Fruit fly (Drosophila melanogaster) whole organism, embryonic: ENCODE results near the gene MFS9.

Experiments
- B-H1 ChIP-seq: fragments of 200-800 bp; sonication (Bioruptor generic); IDR thresholded peaks from 3 replicates; pipeline ENCODE4 v1.3.6; 2022; ENCODE audit warnings: missing biosample characterization, missing genetic modification characterization
- CG11085 ChIP-seq: fragments of 200-800 bp; sonication (Bioruptor generic); IDR thresholded peaks from 2 replicates; pipeline ENCODE4 v1.3.6; 2022; ENCODE audit warnings: missing biosample characterization, missing genetic modification characterization
- CG13123 ChIP-seq: fragments of 200-800 bp; sonication (Bioruptor generic); optimal IDR thresholded peaks from 2 replicates; lab custom pipeline; 2016; ENCODE audit warnings: missing biosample characterization, missing genetic modification characterization
- CG13424 ChIP-seq: fragments of 200-800 bp; sonication (Bioruptor generic); optimal IDR thresholded peaks from 2 replicates; lab custom pipeline; 2019; ENCODE audit warnings: missing biosample characterization, mild to moderate bottlenecking, missing genetic modification characterization, moderate library complexity
- CG14667 ChIP-seq: fragments of 200-800 bp; sonication (Bioruptor generic); IDR thresholded peaks from 2 replicates; pipeline ENCODE4 v1.3.6; 2022; ENCODE audit warnings: missing biosample characterization, missing genetic modification characterization
- CG15479 ChIP-seq: fragments of 200-800 bp; sonication (Bioruptor generic); optimal IDR thresholded peaks from 3 replicates; lab custom pipeline; 2019; ENCODE audit warnings: missing biosample characterization, mild to moderate bottlenecking, missing genetic modification characterization, moderate library complexity
- CG17186 ChIP-seq: fragments of 200-800 bp; sonication (Bioruptor generic); optimal IDR thresholded peaks from 3 replicates; lab custom pipeline; 2017; ENCODE audit warnings: missing biosample characterization, missing genetic modification reagents, missing genetic modification characterization
- CG18476 ChIP-seq: fragments of 200-800 bp; sonication (Bioruptor generic); optimal IDR thresholded peaks from 2 replicates; lab custom pipeline; 2016; ENCODE audit warnings: missing biosample characterization, mild to moderate bottlenecking, missing genetic modification characterization
- CG31365 ChIP-seq: fragments of 200-800 bp; sonication (Bioruptor generic); optimal IDR thresholded peaks from 2 replicates; lab custom pipeline; 2018; ENCODE audit warnings: missing biosample characterization, mild to moderate bottlenecking, missing genetic modification characterization
- CG32532 ChIP-seq: fragments of 200-800 bp; sonication (Bioruptor generic); IDR thresholded peaks from 2 replicates; pipeline ENCODE4 v1.3.6; 2022; ENCODE audit warnings: missing biosample characterization, missing genetic modification characterization
- CG34376 ChIP-seq: fragments of 200-800 bp; sonication (Bioruptor generic); optimal IDR thresholded peaks from 2 replicates; lab custom pipeline; 2018; ENCODE audit warnings: missing biosample characterization, mild to moderate bottlenecking, missing genetic modification characterization
- CG34422 ChIP-seq: fragments of 200-800 bp; sonication (Bioruptor generic); IDR thresholded peaks from 3 replicates; pipeline ENCODE4 v1.3.6; 2022; ENCODE audit warnings: missing biosample characterization, missing genetic modification characterization
- CG6765 ChIP-seq: fragments of 200-800 bp; sonication (Bioruptor generic); optimal IDR thresholded peaks from 3 replicates; lab custom pipeline; 2017; ENCODE audit warnings: missing biosample characterization, mild to moderate bottlenecking, missing genetic modification characterization
- CG7372 ChIP-seq: fragments of 200-800 bp; sonication (Bioruptor generic); IDR thresholded peaks from 2 replicates; pipeline ENCODE4 v1.3.6; 2022; ENCODE audit warnings: missing biosample characterization, missing genetic modification characterization
- Ets65A ChIP-seq: fragments of 200-800 bp; sonication (Bioruptor generic); peaks from one replicate; lab custom pipeline; 2016; ENCODE audit warnings: missing biosample characterization, missing genetic modification characterization
- H15 ChIP-seq: fragments of 200-800 bp; sonication (Bioruptor generic); IDR thresholded peaks from 3 replicates; pipeline ENCODE4 v1.3.6; 2022; ENCODE audit warnings: missing biosample characterization, missing genetic modification characterization
- HLH3B ChIP-seq: fragments of 200-800 bp; sonication (Bioruptor generic); IDR thresholded peaks from 2 replicates; pipeline ENCODE4 v1.3.6; 2022; ENCODE audit warnings: missing biosample characterization, missing genetic modification characterization
- HLHmδ ChIP-seq: fragments of 200-800 bp; sonication (Bioruptor generic); optimal IDR thresholded peaks from 2 replicates; lab custom pipeline; 2018; ENCODE audit warnings: missing biosample characterization, mild to moderate bottlenecking, missing genetic modification characterization, moderate library complexity
- Hand ChIP-seq: fragments of 200-800 bp; sonication (Bioruptor generic); optimal IDR thresholded peaks from 2 replicates; lab custom pipeline; 2017; ENCODE audit warnings: mild to moderate bottlenecking, missing biosample characterization, missing genetic modification reagents, missing genetic modification characterization
- Kr ChIP-seq: fragments of 200-800 bp; sonication (Bioruptor generic); optimal IDR thresholded peaks from 2 replicates; lab custom pipeline; 2017; ENCODE audit warnings: missing biosample characterization, mild to moderate bottlenecking, missing genetic modification characterization
- Lim3 ChIP-seq: fragments of 200-800 bp; sonication (Bioruptor generic); IDR thresholded peaks from 2 replicates; pipeline ENCODE4 v1.3.6; 2022; ENCODE audit warnings: missing biosample characterization, missing genetic modification characterization
- Oaz ChIP-seq: fragments of 200-800 bp; sonication (Bioruptor generic); IDR thresholded peaks from 2 replicates; pipeline ENCODE4 v1.3.6; 2022; ENCODE audit warnings: missing biosample characterization, missing genetic modification characterization
- Ptx1 ChIP-seq: fragments of 200-800 bp; sonication (Bioruptor generic); IDR thresholded peaks from 2 replicates; pipeline ENCODE4 v1.3.6; 2022; ENCODE audit warnings: missing biosample characterization, missing genetic modification characterization
- Xrp1 ChIP-seq: fragments of 200-800 bp; sonication (Bioruptor generic); IDR thresholded peaks from 2 replicates; pipeline ENCODE4 v1.3.6; 2022; ENCODE audit warnings: missing biosample characterization, missing genetic modification characterization
- ara ChIP-seq: fragments of 200-800 bp; sonication (Bioruptor generic); IDR thresholded peaks from 2 replicates; pipeline ENCODE4 v1.3.6; 2022; ENCODE audit warnings: missing biosample characterization, missing genetic modification characterization
- esg ChIP-seq: fragments of 200-800 bp; sonication (Bioruptor generic); conservative IDR thresholded peaks from 2 replicates; pipeline ENCODE4 v1.3.6; 2022; ENCODE audit warnings: missing biosample characterization, missing genetic modification characterization
- fru ChIP-seq: fragments of >200 bp; optimal IDR thresholded peaks from 2 replicates; lab custom pipeline; 2017
- fu2 ChIP-seq: fragments of 200-800 bp; sonication (Bioruptor generic); optimal IDR thresholded peaks from 2 replicates; lab custom pipeline; 2016; ENCODE audit warnings: missing biosample characterization, missing genetic modification characterization
- gem ChIP-seq: fragments of 200-800 bp; sonication (Bioruptor generic); optimal IDR thresholded peaks from 2 replicates; lab custom pipeline; 2019; ENCODE audit warnings: missing biosample characterization, mild to moderate bottlenecking, missing genetic modification characterization, moderate library complexity
- h ChIP-seq: fragments of >200 bp; optimal IDR thresholded peaks from 2 replicates; lab custom pipeline; 2017
- hkb ChIP-seq, 2 experiments: fragments of 200-800 bp in 1 of 2; fragments of >200 bp in 1 of 2; sonication (Bioruptor generic) in 1 of 2; IDR thresholded peaks in 1 of 2; optimal IDR thresholded peaks in 1 of 2; 2 replicates each; pipeline versions ENCODE4 v1.3.6 to Lab custom; 2017 to 2022; ENCODE audit warnings: missing biosample characterization in 1 of 2, missing genetic modification characterization in 1 of 2
- lab ChIP-seq: fragments of 200-800 bp; sonication (Bioruptor generic); optimal IDR thresholded peaks from 3 replicates; lab custom pipeline; 2017; ENCODE audit warnings: missing biosample characterization, missing genetic modification characterization, mild to moderate bottlenecking, moderate library complexity, missing genetic modification reagents
- mirr ChIP-seq: fragments of 200-800 bp; sonication (Bioruptor generic); optimal IDR thresholded peaks from 3 replicates; lab custom pipeline; 2018; ENCODE audit warnings: missing biosample characterization, mild to moderate bottlenecking, missing genetic modification characterization
- mld ChIP-seq: fragments of 200-800 bp; sonication (Bioruptor generic); IDR thresholded peaks from 3 replicates; pipeline ENCODE4 v1.3.6; 2022; ENCODE audit warnings: missing biosample characterization, missing genetic modification characterization; ENCODE audit not compliant: partially characterized antibody
- otp ChIP-seq: fragments of 200-800 bp; sonication (Bioruptor generic); IDR thresholded peaks from 3 replicates; pipeline ENCODE4, ENCODE4 v1.3.6; 2022; ENCODE audit warnings: missing biosample characterization, missing genetic modification characterization
- pnt ChIP-seq: fragments of 200-800 bp; sonication (Bioruptor generic); optimal IDR thresholded peaks from 3 replicates; lab custom pipeline; 2016; ENCODE audit warnings: missing biosample characterization, missing genetic modification characterization
- pum ChIP-seq: fragments of 200-800 bp; sonication (Bioruptor generic); optimal IDR thresholded peaks from 2 replicates; lab custom pipeline; 2016; ENCODE audit warnings: missing biosample characterization, missing genetic modification characterization
- sc ChIP-seq, 3 experiments: fragments of >200 bp in 2 of 3; fragments of 200-800 bp in 1 of 3; sonication (Bioruptor generic) in 1 of 3; optimal IDR thresholded peaks; 2 replicates in 2 of 3; 3 replicates in 1 of 3; lab custom pipeline; 2017; ENCODE audit warnings: mild to moderate bottlenecking in 1 of 3, missing biosample characterization in 1 of 3, missing genetic modification characterization in 1 of 3, missing genetic modification reagents in 1 of 3
- sisA ChIP-seq: fragments of 200-800 bp; sonication (Bioruptor generic); IDR thresholded peaks from 2 replicates; pipeline ENCODE4 v1.3.6; 2022; ENCODE audit warnings: missing biosample characterization, missing genetic modification characterization
- unpg ChIP-seq: fragments of 200-800 bp; sonication (Bioruptor generic); optimal IDR thresholded peaks from 3 replicates; lab custom pipeline; 2018; ENCODE audit warnings: missing biosample characterization, mild to moderate bottlenecking, missing genetic modification characterization, moderate library complexity
- vvl ChIP-seq: fragments of 200-800 bp; sonication (Bioruptor generic); IDR thresholded peaks from 2 replicates; pipeline ENCODE4 v1.3.6; 2022; ENCODE audit warnings: missing biosample characterization, missing genetic modification characterization
- zen2 ChIP-seq: fragments of 200-800 bp; sonication (Bioruptor generic); IDR thresholded peaks from 3 replicates; pipeline ENCODE4 v1.3.6; 2022; ENCODE audit warnings: missing biosample characterization, missing genetic modification characterization; ENCODE audit not compliant: partially characterized antibody

The MFS9 gene

DNA sequence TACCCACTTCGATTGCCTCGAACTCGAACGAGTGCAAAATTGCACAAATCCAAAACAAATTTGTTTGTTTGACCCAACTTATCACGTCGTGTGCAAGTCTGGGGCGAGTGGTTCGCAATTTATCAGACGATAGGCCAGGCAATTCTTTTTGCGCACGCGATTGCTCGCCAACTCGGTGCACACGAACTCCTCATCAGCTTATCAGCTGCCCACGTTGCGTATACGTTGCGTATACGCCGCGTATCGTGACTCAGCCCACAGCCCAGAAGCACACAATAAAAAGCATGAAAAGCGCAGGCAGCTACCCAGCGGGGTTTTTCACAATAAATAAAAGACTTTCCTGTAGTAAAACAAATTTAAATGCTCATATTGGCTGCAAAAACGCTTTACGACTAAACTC is 8.6 kb downstream of the MFS9 start, which contains the start of gene MtnB:
MtnB (minus strand) TSS at position 101 of the 400 bp plus-strand sequence.
- TF ChIP-seq CG7372 (GFP tag; lab: Robert Waterston, UW) (peak; percentile 71), mirr (GFP tag; lab: Kevin White, UChicago) (no peak), CG13123 (no peak), Hand (GFP tag; lab: Kevin White, UChicago) (no peak), Ptx1 (GFP tag; lab: Robert Waterston, UW) (no peak), Ets65A (GFP tag; lab: Kevin White, UChicago) (peak; percentile 45), Xrp1 (GFP tag; lab: Robert Waterston, UW) (no peak), Kr (GFP tag; lab: Kevin White, UChicago) (no peak), otp (GFP tag; lab: Robert Waterston, UW) (no peak), lab (no peak), sisA (GFP tag; lab: Robert Waterston, UW) (no peak), Oaz (no peak), CG11085 (GFP tag; lab: Robert Waterston, UW) (no peak), hkb (optimal IDR thresholded peaks at IDR 0.05; lab: Kevin White, UChicago) (no peak), hkb (GFP tag; IDR thresholded peaks at IDR 0.05; lab: Robert Waterston, UW) (no peak), CG13424 (no peak), CG18476 (GFP tag; lab: Kevin White, UChicago) (no peak), CG14667 (GFP tag; lab: Robert Waterston, UW) (no peak), B-H1 (GFP tag; lab: Robert Waterston, UW) (no peak), mld (no peak), fu2 (GFP tag; lab: Kevin White, UChicago) (no peak), CG34376 (GFP tag; lab: Kevin White, UChicago) (no peak), HLH3B (0 out of 2 replicates have a peak, but pooled peaks have one; percentile 13)

DNA sequence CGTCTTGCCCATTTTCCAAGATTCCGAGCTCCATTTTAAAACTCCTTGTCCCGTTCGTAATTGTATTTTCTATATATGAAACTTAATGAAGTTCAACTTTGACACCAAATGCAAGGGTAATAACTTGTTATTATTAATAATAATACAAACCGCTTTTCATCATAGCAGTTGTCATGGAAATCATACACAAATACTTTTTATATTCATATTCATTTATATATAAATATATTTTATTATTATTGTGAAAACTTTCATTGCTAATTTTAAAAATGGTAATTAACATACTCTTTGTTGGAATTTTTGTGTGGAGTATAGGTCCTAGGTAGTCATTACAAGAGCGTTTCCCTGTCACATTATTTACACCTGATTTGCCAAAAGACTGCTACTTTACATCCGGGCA is 10.4 kb downstream of the MFS9 start, which contains the start of gene CG46441:
CG46441 (minus strand) TSS at position 101 of the 400 bp plus-strand sequence.
- no peak for TF ChIP-seq vvl (GFP tag; lab: Robert Waterston, UW)
- TF ChIP-seq Lim3 = no peak
- TF ChIP-seq gem (tag; lab: Kevin White, UChicago) = no peak
- no peak for TF ChIP-seq zen2 (GFP tag; lab: Robert Waterston, UW)
- TF ChIP-seq ara = no peak
- TF ChIP-seq fru = no peak
- no peak for TF ChIP-seq sc (optimal IDR thresholded peaks at IDR 0.05; lab: Kevin White, UChicago)
- TF ChIP-seq sc (GFP tag; optimal IDR thresholded peaks at IDR 0.05; lab: Kevin White, UChicago) = no peak
- TF ChIP-seq H15 = no peak
- TF ChIP-seq CG6765 (GFP tag; lab: Kevin White, UChicago) = no peak
- TF ChIP-seq HLHmδ = no peak
- no peak for TF ChIP-seq pum (GFP tag; lab: Kevin White, UChicago)
- no peak for TF ChIP-seq CG31365
- no peak for TF ChIP-seq unpg
- TF ChIP-seq pnt (GFP tag; lab: Kevin White, UChicago) = no peak
- no peak for TF ChIP-seq CG34422 (GFP tag; lab: Robert Waterston, UW)
- TF ChIP-seq h (lab: Kevin White, UChicago) = no peak
- TF ChIP-seq CG15479 (GFP tag; lab: Kevin White, UChicago) = no peak

DNA sequence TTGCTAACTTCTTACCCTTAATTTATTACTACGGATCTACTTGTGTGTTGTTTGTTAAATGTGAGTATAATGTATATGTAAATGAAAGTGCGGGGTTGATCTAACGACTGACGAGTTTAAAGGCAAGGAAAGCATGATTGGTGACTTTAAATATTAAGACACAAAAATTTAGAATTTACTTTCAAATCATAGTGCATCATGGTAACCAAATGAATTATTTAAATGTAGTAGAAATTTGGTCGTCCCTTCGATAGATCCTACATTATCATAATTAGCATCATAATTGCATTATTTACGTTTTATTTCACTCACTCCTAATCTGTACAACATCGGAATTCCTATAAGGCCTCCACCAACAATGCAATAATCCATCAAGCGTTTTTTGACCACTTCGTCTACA is 10.9 kb downstream of the MFS9 start, which contains the start of gene Dic2:
Dic2 (minus strand) TSS at position 101 of the 400 bp plus-strand sequence.
- TF ChIP-seq CG17186 (no peak), esg (GFP tag; lab: Robert Waterston, UW) (no peak), CG32532 (GFP tag; lab: Robert Waterston, UW) (no peak)
